Fruit fly (Drosophila melanogaster) whole organism, embryonic: ENCODE results near the gene mRpL13.

Source experiments
- Atf-2 ChIP-seq: fragments of 200-800 bp; sonication (Bioruptor generic); optimal IDR thresholded peaks from 2 replicates; lab custom pipeline; 2016; ENCODE audit warnings: missing biosample characterization, missing genetic modification characterization
- CG10366 ChIP-seq: fragments of 200-800 bp; sonication (Bioruptor generic); IDR thresholded peaks from 2 replicates; pipeline ENCODE4 v1.3.6; 2022; ENCODE audit warnings: missing biosample characterization, missing genetic modification characterization
- CG10565 ChIP-seq: fragments of 200-800 bp; sonication (Bioruptor generic); optimal IDR thresholded peaks from 3 replicates; lab custom pipeline; 2016; ENCODE audit warnings: missing biosample characterization, mild to moderate bottlenecking, missing genetic modification characterization
- CG11093 ChIP-seq: fragments of 200-800 bp; sonication (Bioruptor generic); IDR thresholded peaks from 3 replicates; pipeline ENCODE4 v1.3.6; 2022; ENCODE audit warnings: missing biosample characterization, missing genetic modification characterization
- CG12155 ChIP-seq: fragments of 200-800 bp; sonication (Bioruptor generic); optimal IDR thresholded peaks from 3 replicates; lab custom pipeline; 2016; ENCODE audit warnings: missing biosample characterization, missing genetic modification characterization
- CG12391 ChIP-seq: fragments of 200-800 bp; sonication (Bioruptor generic); optimal IDR thresholded peaks from 3 replicates; lab custom pipeline; 2018; ENCODE audit warnings: missing biosample characterization, mild to moderate bottlenecking, missing genetic modification characterization, moderate library complexity
- CG13123 ChIP-seq: fragments of 200-800 bp; sonication (Bioruptor generic); optimal IDR thresholded peaks from 2 replicates; lab custom pipeline; 2016; ENCODE audit warnings: missing biosample characterization, missing genetic modification characterization
- CG15011 ChIP-seq: fragments of 200-800 bp; sonication (Bioruptor generic); optimal IDR thresholded peaks from 3 replicates; lab custom pipeline; 2018; ENCODE audit warnings: missing biosample characterization, mild to moderate bottlenecking, missing genetic modification characterization
- CG15269 ChIP-seq: fragments of 200-800 bp; sonication (Bioruptor generic); optimal IDR thresholded peaks from 2 replicates; lab custom pipeline; 2018; ENCODE audit warnings: missing biosample characterization, mild to moderate bottlenecking, missing genetic modification characterization, moderate library complexity
- CG15514 ChIP-seq: fragments of 200-800 bp; sonication (Bioruptor generic); optimal IDR thresholded peaks from 3 replicates; lab custom pipeline; 2017; ENCODE audit warnings: missing biosample characterization, missing genetic modification characterization, mild to moderate bottlenecking, moderate library complexity, missing genetic modification reagents
- CG17186 ChIP-seq: fragments of 200-800 bp; sonication (Bioruptor generic); optimal IDR thresholded peaks from 3 replicates; lab custom pipeline; 2017; ENCODE audit warnings: missing biosample characterization, missing genetic modification reagents, missing genetic modification characterization
- CG17385 ChIP-seq: fragments of 200-800 bp; sonication (Bioruptor generic); optimal IDR thresholded peaks from 3 replicates; lab custom pipeline; 2018; ENCODE audit warnings: missing biosample characterization, mild to moderate bottlenecking, missing genetic modification characterization
- CG2116 ChIP-seq: fragments of 200-800 bp; sonication (Bioruptor generic); optimal IDR thresholded peaks from 3 replicates; lab custom pipeline; 2018; ENCODE audit warnings: missing biosample characterization, mild to moderate bottlenecking, missing genetic modification characterization
- CG2202 ChIP-seq: fragments of 200-800 bp; sonication (Bioruptor generic); optimal IDR thresholded peaks from 2 replicates; lab custom pipeline; 2018; ENCODE audit warnings: missing biosample characterization, mild to moderate bottlenecking, missing genetic modification characterization
- CG31224 ChIP-seq: fragments of 200-800 bp; sonication (Bioruptor generic); IDR thresholded peaks from 2 replicates; pipeline ENCODE4 v1.3.6; 2022; ENCODE audit warnings: missing biosample characterization, missing genetic modification characterization
- CG32767 ChIP-seq: fragments of 200-800 bp; sonication (Bioruptor generic); IDR thresholded peaks from 2 replicates; pipeline ENCODE4 v1.3.6; 2022; ENCODE audit warnings: missing biosample characterization, missing genetic modification characterization
- CG32772 ChIP-seq: fragments of 200-800 bp; sonication (Bioruptor generic); IDR thresholded peaks from 2 replicates; pipeline ENCODE4 v1.3.6; 2022; ENCODE audit warnings: missing biosample characterization, missing genetic modification characterization
- CG4328 ChIP-seq: fragments of 200-800 bp; sonication (Bioruptor generic); optimal IDR thresholded peaks from 3 replicates; lab custom pipeline; 2017; ENCODE audit warnings: missing biosample characterization, missing genetic modification reagents, missing genetic modification characterization
- CG4707 ChIP-seq: fragments of 200-800 bp; sonication (Bioruptor generic); optimal IDR thresholded peaks from 2 replicates; lab custom pipeline; 2018; ENCODE audit warnings: missing biosample characterization, mild to moderate bottlenecking, missing genetic modification characterization, moderate library complexity
- CG6791 ChIP-seq: fragments of 200-800 bp; sonication (Bioruptor generic); IDR thresholded peaks from 3 replicates; pipeline ENCODE4 v1.3.6; 2022; ENCODE audit warnings: missing biosample characterization, missing genetic modification characterization; ENCODE audit not compliant: partially characterized antibody
- CG7556 ChIP-seq: fragments of 200-800 bp; sonication (Bioruptor generic); optimal IDR thresholded peaks from 2 replicates; lab custom pipeline; 2017; ENCODE audit warnings: missing biosample characterization, mild to moderate bottlenecking, missing genetic modification characterization
- CHES-1-like ChIP-seq: fragments of 200-800 bp; sonication (Bioruptor generic); optimal IDR thresholded peaks from 2 replicates; lab custom pipeline; 2016; ENCODE audit warnings: missing biosample characterization, missing genetic modification characterization
- CoRest ChIP-seq: fragments of 200-800 bp; sonication (Bioruptor generic); optimal IDR thresholded peaks from 3 replicates; lab custom pipeline; 2018; ENCODE audit warnings: missing biosample characterization, mild to moderate bottlenecking, missing genetic modification characterization, moderate library complexity
- GATAe ChIP-seq: fragments of 200-800 bp; sonication (Bioruptor generic); conservative IDR thresholded peaks from 2 replicates; pipeline ENCODE4 v1.3.6; 2022; ENCODE audit warnings: missing biosample characterization, missing genetic modification characterization
- Hsf ChIP-seq: fragments of 200-800 bp; sonication (Bioruptor generic); optimal IDR thresholded peaks from 3 replicates; lab custom pipeline; 2016; ENCODE audit warnings: missing biosample characterization, missing genetic modification characterization
- Max ChIP-seq: fragments of 200-800 bp; sonication (Bioruptor generic); optimal IDR thresholded peaks from 2 replicates; lab custom pipeline; 2016; ENCODE audit warnings: missing biosample characterization, mild to moderate bottlenecking, missing genetic modification characterization
- Nf-YB ChIP-seq: fragments of 200-800 bp; sonication (Bioruptor generic); optimal IDR thresholded peaks from 3 replicates; lab custom pipeline; 2019; ENCODE audit warnings: missing biosample characterization, mild to moderate bottlenecking, missing genetic modification characterization, moderate library complexity
- Rx ChIP-seq: fragments of 200-800 bp; sonication (Bioruptor generic); IDR thresholded peaks from 2 replicates; pipeline ENCODE4 v1.3.6; 2022; ENCODE audit warnings: missing biosample characterization, missing genetic modification characterization
- Xbp1 ChIP-seq: fragments of 200-800 bp; sonication (Bioruptor generic); optimal IDR thresholded peaks from 3 replicates; lab custom pipeline; 2016; ENCODE audit warnings: missing biosample characterization, mild to moderate bottlenecking, missing genetic modification characterization
- ase ChIP-seq: fragments of 200-800 bp; sonication (Bioruptor generic); IDR thresholded peaks from 3 replicates; pipeline ENCODE4 v1.3.6; 2022; ENCODE audit warnings: missing biosample characterization, missing genetic modification characterization
- cg ChIP-seq: fragments of 200-800 bp; sonication (Bioruptor generic); optimal IDR thresholded peaks from 3 replicates; lab custom pipeline; 2019; ENCODE audit warnings: missing biosample characterization, mild to moderate bottlenecking, missing genetic modification characterization, moderate library complexity
- crol ChIP-seq: fragments of 200-800 bp; sonication (Bioruptor generic); IDR thresholded peaks from 2 replicates; pipeline ENCODE4 v1.3.6; 2022; ENCODE audit warnings: missing biosample characterization, missing genetic modification characterization
- dm ChIP-seq: fragments of 200-800 bp; sonication (Bioruptor generic); optimal IDR thresholded peaks from 3 replicates; lab custom pipeline; 2016; ENCODE audit warnings: missing biosample characterization, missing genetic modification characterization
- dysf ChIP-seq: fragments of 200-800 bp; sonication (Bioruptor generic); IDR thresholded peaks from 3 replicates; pipeline ENCODE4 v1.3.6; 2022; ENCODE audit warnings: missing biosample characterization, missing genetic modification characterization
- grn ChIP-seq: fragments of 200-800 bp; sonication (Bioruptor generic); optimal IDR thresholded peaks from 3 replicates; lab custom pipeline; 2017; ENCODE audit warnings: missing biosample characterization, missing genetic modification characterization
- gsb-n ChIP-seq: fragments of 200-800 bp; sonication (Bioruptor generic); optimal IDR thresholded peaks from 3 replicates; lab custom pipeline; 2018; ENCODE audit warnings: missing biosample characterization, mild to moderate bottlenecking, missing genetic modification characterization
- hth ChIP-seq: fragments of >200 bp; optimal IDR thresholded peaks from 2 replicates; lab custom pipeline; 2017; ENCODE audit warnings: inconsistent platforms
- ind ChIP-seq: fragments of 200-800 bp; sonication (Bioruptor generic); optimal IDR thresholded peaks from 3 replicates; lab custom pipeline; 2016; ENCODE audit warnings: missing biosample characterization, missing genetic modification characterization
- kay ChIP-seq: fragments of 200-800 bp; sonication (Bioruptor generic); optimal IDR thresholded peaks from 2 replicates; lab custom pipeline; 2016; ENCODE audit warnings: missing biosample characterization, missing genetic modification characterization
- lola ChIP-seq, 3 experiments: fragments of >200 bp in 2 of 3; fragments of 200-800 bp in 1 of 3; sonication (Bioruptor generic) in 1 of 3; optimal IDR thresholded peaks; 2 replicates each; lab custom pipeline; 2017 to 2019; ENCODE audit warnings: missing biosample characterization in 3 of 3, missing genetic modification characterization in 3 of 3, mild to moderate bottlenecking in 1 of 3, moderate library complexity in 1 of 3
- nom ChIP-seq: fragments of 200-800 bp; sonication (Bioruptor generic); optimal IDR thresholded peaks from 2 replicates; lab custom pipeline; 2017; ENCODE audit warnings: missing biosample characterization, missing genetic modification characterization, mild to moderate bottlenecking, moderate library complexity, missing genetic modification reagents
- oc ChIP-seq: fragments of 200-800 bp; sonication (Bioruptor generic); optimal IDR thresholded peaks from 2 replicates; lab custom pipeline; 2018; ENCODE audit warnings: missing biosample characterization, mild to moderate bottlenecking, missing genetic modification characterization, moderate library complexity
- onecut ChIP-seq: fragments of 200-800 bp; sonication (Bioruptor generic); IDR thresholded peaks from 2 replicates; pipeline ENCODE4 v1.3.6; 2022; ENCODE audit warnings: missing biosample characterization, missing genetic modification characterization
- org-1 ChIP-seq: fragments of 200-800 bp; sonication (Bioruptor generic); optimal IDR thresholded peaks from 2 replicates; lab custom pipeline; 2017; ENCODE audit warnings: missing biosample characterization, missing genetic modification characterization
- otp ChIP-seq: fragments of 200-800 bp; sonication (Bioruptor generic); IDR thresholded peaks from 3 replicates; pipeline ENCODE4, ENCODE4 v1.3.6; 2022; ENCODE audit warnings: missing biosample characterization, missing genetic modification characterization
- pzg ChIP-seq: fragments of 200-800 bp; sonication (Bioruptor generic); optimal IDR thresholded peaks from 3 replicates; lab custom pipeline; 2018; ENCODE audit warnings: missing biosample characterization, mild to moderate bottlenecking, missing genetic modification characterization, moderate library complexity
- schlank ChIP-seq: fragments of 200-800 bp; sonication (Bioruptor generic); optimal IDR thresholded peaks from 2 replicates; lab custom pipeline; 2018; ENCODE audit warnings: missing biosample characterization, mild to moderate bottlenecking, missing genetic modification characterization
- seq ChIP-seq: fragments of 200-800 bp; sonication (Bioruptor generic); IDR thresholded peaks from 2 replicates; pipeline ENCODE4 v1.3.6; 2022; ENCODE audit warnings: missing biosample characterization, missing genetic modification characterization
- sima ChIP-seq: fragments of 200-800 bp; sonication (Bioruptor generic); optimal IDR thresholded peaks from 2 replicates; lab custom pipeline; 2016; ENCODE audit warnings: missing biosample characterization, missing genetic modification characterization
- twi ChIP-seq: fragments of 200-800 bp; optimal IDR thresholded peaks from 2 replicates; lab custom pipeline; 2019; ENCODE audit warnings: missing biosample characterization, mild to moderate bottlenecking, missing genetic modification characterization, moderate library complexity
- vvl ChIP-seq: fragments of 200-800 bp; sonication (Bioruptor generic); IDR thresholded peaks from 2 replicates; pipeline ENCODE4 v1.3.6; 2022; ENCODE audit warnings: missing biosample characterization, missing genetic modification characterization
- wdn ChIP-seq: fragments of 200-800 bp; sonication (Bioruptor generic); IDR thresholded peaks from 2 replicates; pipeline ENCODE4 v1.3.6; 2022; ENCODE audit warnings: missing biosample characterization, missing genetic modification characterization

Gene mRpL13

DNA sequence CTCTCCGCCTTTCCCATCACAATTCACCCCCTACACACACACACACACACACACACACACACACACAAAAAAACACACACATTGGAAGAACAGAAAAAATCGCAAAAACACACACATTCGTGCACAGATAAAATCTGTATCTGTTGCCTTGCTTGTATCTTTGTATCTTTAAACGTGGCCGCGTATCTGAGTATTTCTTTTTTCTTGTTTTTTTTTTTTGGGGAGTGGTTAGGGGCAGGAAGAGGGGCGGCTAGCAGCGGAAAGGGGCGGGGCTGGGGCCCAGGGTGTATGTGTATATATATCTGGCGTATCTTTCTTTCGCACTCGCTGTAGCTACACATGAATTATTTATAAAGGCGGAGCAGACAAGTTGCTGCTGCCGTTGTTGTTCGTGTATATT is 7.5 kb upstream of the mRpL13 start:
- no peak for TF ChIP-seq Max (GFP tag; lab: Kevin White, UChicago)
- TF ChIP-seq dysf (GFP tag; lab: Robert Waterston, UW) = no peak
- TF ChIP-seq Hsf = no peak
- TF ChIP-seq GATAe = no peak
- TF ChIP-seq kay (GFP tag; lab: Kevin White, UChicago) = no peak
- TF ChIP-seq wdn = no peak
- no peak for TF ChIP-seq CG4707 (GFP tag; lab: Kevin White, UChicago)
- TF ChIP-seq hth (lab: Kevin White, UChicago) = no peak
- no peak for TF ChIP-seq CG15514 (GFP tag; lab: Kevin White, UChicago)
- TF ChIP-seq Atf-2 (GFP tag; lab: Kevin White, UChicago) = no peak
- TF ChIP-seq CG17186 = no peak
- no peak for TF ChIP-seq CG10366
- no peak for TF ChIP-seq gsb-n (tag; lab: Kevin White, UChicago)
- TF ChIP-seq CG2116 = no peak
- no peak for TF ChIP-seq Rx (GFP tag; lab: Robert Waterston, UW)
- no peak for TF ChIP-seq pzg
- TF ChIP-seq crol (GFP tag; lab: Robert Waterston, UW) = peak; percentile 75
- no peak for TF ChIP-seq lola (GFP tag; optimal IDR thresholded peaks at IDR 0.05; lab: Kevin White, UChicago)
- TF ChIP-seq Xbp1 (GFP tag; lab: Kevin White, UChicago) = no peak
- TF ChIP-seq CG11093 = no peak
- no peak for TF ChIP-seq CG15011 (GFP tag; lab: Kevin White, UChicago)
- no peak for TF ChIP-seq CG4328 (GFP tag; lab: Kevin White, UChicago)
- no peak for TF ChIP-seq CG10565 (GFP tag; lab: Kevin White, UChicago)
- TF ChIP-seq CG13123 = no peak
- TF ChIP-seq nom (GFP tag; lab: Kevin White, UChicago) = peak; percentile 5
- no peak for TF ChIP-seq CG15269 (tag; lab: Kevin White, UChicago)
- no peak for TF ChIP-seq onecut (GFP tag; lab: Robert Waterston, UW)
- TF ChIP-seq dm (GFP tag; lab: Kevin White, UChicago) = no peak
- no peak for TF ChIP-seq CG12155 (GFP tag; lab: Kevin White, UChicago)
- TF ChIP-seq CG7556 (GFP tag; lab: Kevin White, UChicago) = no peak
- TF ChIP-seq CHES-1-like (GFP tag; lab: Kevin White, UChicago) = no peak
- no peak for TF ChIP-seq twi (tag; lab: Kevin White, UChicago)
- no peak for TF ChIP-seq CoRest (tag; lab: Kevin White, UChicago)
- peak; percentile 63; the same call in 1 of the 2 replicates for TF ChIP-seq CG32767
- TF ChIP-seq schlank (tag; lab: Kevin White, UChicago) = no peak
- TF ChIP-seq vvl (GFP tag; lab: Robert Waterston, UW) = no peak
- peak; percentile 68 for TF ChIP-seq Nf-YB (GFP tag; lab: Kevin White, UChicago)
- no peak for TF ChIP-seq ind (GFP tag; lab: Kevin White, UChicago)
- no peak for TF ChIP-seq otp (GFP tag; lab: Robert Waterston, UW)
- peak; percentile 38 for TF ChIP-seq grn (GFP tag; lab: Kevin White, UChicago)
- no peak for TF ChIP-seq ase (GFP tag; lab: Robert Waterston, UW)
- TF ChIP-seq oc (tag; lab: Kevin White, UChicago) = no peak
- TF ChIP-seq CG17385 (GFP tag; lab: Kevin White, UChicago) = no peak
- TF ChIP-seq CG6791 = no peak
- no peak for TF ChIP-seq sima
- no peak for TF ChIP-seq CG12391 (tag; lab: Kevin White, UChicago)
- no peak for TF ChIP-seq org-1
- TF ChIP-seq CG32772 (GFP tag; lab: Robert Waterston, UW) = peak; percentile 75
- TF ChIP-seq seq (GFP tag; lab: Robert Waterston, UW) = 0 out of 2 replicates have a peak, but pooled peaks have one; percentile 8
- TF ChIP-seq CG2202 (tag; lab: Kevin White, UChicago) = no peak
- TF ChIP-seq cg (GFP tag; lab: Kevin White, UChicago) = peak; percentile 36
- no peak for TF ChIP-seq CG31224 (GFP tag; lab: Robert Waterston, UW)
